Fruit fly (Drosophila melanogaster) whole organism, embryonic: ENCODE data around the gene Sulf1.

Source experiments
- Atf-2 ChIP-seq: fragments of 200-800 bp; sonication (Bioruptor generic); optimal IDR thresholded peaks from 2 replicates; lab custom pipeline; 2016; ENCODE audit warnings: missing biosample characterization, missing genetic modification characterization
- Atf3 ChIP-seq: fragments of 200-800 bp; sonication (Bioruptor generic); optimal IDR thresholded peaks from 3 replicates; lab custom pipeline; 2016; ENCODE audit warnings: missing biosample characterization, missing genetic modification characterization
- B-H2 ChIP-seq: fragments of 200-800 bp; sonication (Bioruptor generic); optimal IDR thresholded peaks from 2 replicates; lab custom pipeline; 2018; ENCODE audit warnings: missing biosample characterization, mild to moderate bottlenecking, missing genetic modification characterization
- CG10321 ChIP-seq: fragments of 200-800 bp; sonication (Bioruptor generic); IDR thresholded peaks from 2 replicates; pipeline ENCODE4 v1.3.6; 2022; ENCODE audit warnings: missing biosample characterization, missing genetic modification characterization
- CG10959 ChIP-seq: fragments of 200-800 bp; sonication (Bioruptor generic); IDR thresholded peaks from 2 replicates; pipeline ENCODE4 v1.3.6; 2022; ENCODE audit warnings: missing biosample characterization, missing genetic modification characterization
- CG11085 ChIP-seq: fragments of 200-800 bp; sonication (Bioruptor generic); IDR thresholded peaks from 2 replicates; pipeline ENCODE4 v1.3.6; 2022; ENCODE audit warnings: missing biosample characterization, missing genetic modification characterization
- CG11398 ChIP-seq: fragments of 200-800 bp; sonication (Bioruptor generic); optimal IDR thresholded peaks from 2 replicates; lab custom pipeline; 2016; ENCODE audit warnings: missing biosample characterization, missing genetic modification characterization
- CG12071 ChIP-seq: fragments of 200-800 bp; sonication (Bioruptor generic); optimal IDR thresholded peaks from 3 replicates; lab custom pipeline; 2018; ENCODE audit warnings: missing biosample characterization, mild to moderate bottlenecking, missing genetic modification characterization
- CG12744 ChIP-seq: fragments of 200-800 bp; sonication (Bioruptor generic); optimal IDR thresholded peaks from 2 replicates; lab custom pipeline; 2016; ENCODE audit warnings: missing biosample characterization, missing genetic modification characterization
- CG15514 ChIP-seq: fragments of 200-800 bp; sonication (Bioruptor generic); optimal IDR thresholded peaks from 3 replicates; lab custom pipeline; 2017; ENCODE audit warnings: missing biosample characterization, missing genetic modification characterization, mild to moderate bottlenecking, moderate library complexity, missing genetic modification reagents
- CG18262 ChIP-seq: fragments of 200-800 bp; optimal IDR thresholded peaks from 3 replicates; lab custom pipeline; 2019; ENCODE audit warnings: missing biosample characterization, mild to moderate bottlenecking, missing genetic modification characterization, moderate library complexity
- CG31224 ChIP-seq: fragments of 200-800 bp; sonication (Bioruptor generic); IDR thresholded peaks from 2 replicates; pipeline ENCODE4 v1.3.6; 2022; ENCODE audit warnings: missing biosample characterization, missing genetic modification characterization
- CG32767 ChIP-seq: fragments of 200-800 bp; sonication (Bioruptor generic); IDR thresholded peaks from 2 replicates; pipeline ENCODE4 v1.3.6; 2022; ENCODE audit warnings: missing biosample characterization, missing genetic modification characterization
- CG32772 ChIP-seq: fragments of 200-800 bp; sonication (Bioruptor generic); IDR thresholded peaks from 2 replicates; pipeline ENCODE4 v1.3.6; 2022; ENCODE audit warnings: missing biosample characterization, missing genetic modification characterization
- CG3281 ChIP-seq: fragments of 200-800 bp; sonication (Bioruptor generic); optimal IDR thresholded peaks from 3 replicates; lab custom pipeline; 2017; ENCODE audit warnings: missing biosample characterization, mild to moderate bottlenecking, missing genetic modification characterization
- CG3407 ChIP-seq: fragments of 200-800 bp; sonication (Bioruptor generic); optimal IDR thresholded peaks from 2 replicates; lab custom pipeline; 2018; ENCODE audit warnings: missing biosample characterization, mild to moderate bottlenecking, missing genetic modification characterization
- CG34376 ChIP-seq: fragments of 200-800 bp; sonication (Bioruptor generic); optimal IDR thresholded peaks from 2 replicates; lab custom pipeline; 2018; ENCODE audit warnings: missing biosample characterization, mild to moderate bottlenecking, missing genetic modification characterization
- CG3726 ChIP-seq: fragments of 200-800 bp; sonication (Bioruptor generic); IDR thresholded peaks from 3 replicates; pipeline ENCODE4, ENCODE4 v1.3.6; 2022; ENCODE audit warnings: missing biosample characterization, missing genetic modification characterization
- CG4328 ChIP-seq: fragments of 200-800 bp; sonication (Bioruptor generic); optimal IDR thresholded peaks from 3 replicates; lab custom pipeline; 2017; ENCODE audit warnings: missing biosample characterization, missing genetic modification reagents, missing genetic modification characterization
- CG4707 ChIP-seq: fragments of 200-800 bp; sonication (Bioruptor generic); optimal IDR thresholded peaks from 2 replicates; lab custom pipeline; 2018; ENCODE audit warnings: missing biosample characterization, mild to moderate bottlenecking, missing genetic modification characterization, moderate library complexity
- CG7987 ChIP-seq: fragments of 200-800 bp; sonication (Bioruptor generic); optimal IDR thresholded peaks from 2 replicates; lab custom pipeline; 2018; ENCODE audit warnings: missing biosample characterization, mild to moderate bottlenecking, missing genetic modification characterization, moderate library complexity
- CG8944 ChIP-seq: fragments of 200-800 bp; sonication (Bioruptor generic); optimal IDR thresholded peaks from 3 replicates; lab custom pipeline; 2016; ENCODE audit warnings: missing biosample characterization, missing genetic modification characterization
- Camta ChIP-seq: fragments of 200-800 bp; sonication (Bioruptor generic); optimal IDR thresholded peaks from 2 replicates; lab custom pipeline; 2016; ENCODE audit warnings: missing biosample characterization, missing genetic modification characterization
- Deaf1 ChIP-seq: fragments of 200-800 bp; optimal IDR thresholded peaks from 3 replicates; lab custom pipeline; 2019; ENCODE audit warnings: missing biosample characterization, mild to moderate bottlenecking, missing genetic modification characterization, moderate library complexity
- Fer3 ChIP-seq: fragments of 200-800 bp; sonication (Bioruptor generic); optimal IDR thresholded peaks from 2 replicates; lab custom pipeline; 2018; ENCODE audit warnings: missing biosample characterization, mild to moderate bottlenecking, missing genetic modification characterization, moderate library complexity
- HLH3B ChIP-seq: fragments of 200-800 bp; sonication (Bioruptor generic); IDR thresholded peaks from 2 replicates; pipeline ENCODE4 v1.3.6; 2022; ENCODE audit warnings: missing biosample characterization, missing genetic modification characterization
- Hey ChIP-seq: fragments of 200-800 bp; sonication (Bioruptor generic); optimal IDR thresholded peaks from 3 replicates; lab custom pipeline; 2018; ENCODE audit warnings: missing biosample characterization, mild to moderate bottlenecking, missing genetic modification characterization
- HmgZ ChIP-seq: fragments of 200-800 bp; sonication (Bioruptor generic); optimal IDR thresholded peaks from 2 replicates; lab custom pipeline; 2018; ENCODE audit warnings: missing biosample characterization, mild to moderate bottlenecking, missing genetic modification characterization
- Hr39 ChIP-seq: fragments of >200 bp; optimal IDR thresholded peaks from 2 replicates; lab custom pipeline; 2017
- PHDP ChIP-seq: fragments of 200-800 bp; sonication (Bioruptor generic); optimal IDR thresholded peaks from 3 replicates; lab custom pipeline; 2018; ENCODE audit warnings: missing biosample characterization, mild to moderate bottlenecking, missing genetic modification characterization, moderate library complexity
- Sin3A ChIP-seq: fragments of >200 bp; optimal IDR thresholded peaks from 2 replicates; lab custom pipeline; 2018
- Six4 ChIP-seq: fragments of 200-800 bp; sonication (Bioruptor generic); optimal IDR thresholded peaks from 2 replicates; lab custom pipeline; 2016; ENCODE audit warnings: missing biosample characterization, missing genetic modification characterization
- Spps ChIP-seq: fragments of 200-800 bp; sonication (Bioruptor generic); optimal IDR thresholded peaks from 2 replicates; lab custom pipeline; 2018; ENCODE audit warnings: missing biosample characterization, mild to moderate bottlenecking, missing genetic modification characterization
- YL-1 ChIP-seq: fragments of 200-800 bp; sonication (Bioruptor generic); optimal IDR thresholded peaks from 3 replicates; lab custom pipeline; 2017; ENCODE audit warnings: missing biosample characterization, mild to moderate bottlenecking, missing genetic modification characterization
- bcd ChIP-seq: fragments of 200-800 bp; sonication (Bioruptor generic); optimal IDR thresholded peaks from 2 replicates; lab custom pipeline; 2017; ENCODE audit warnings: missing biosample characterization, mild to moderate bottlenecking, missing genetic modification characterization
- crp ChIP-seq, 2 experiments: fragments of 200-800 bp; sonication (Bioruptor generic); optimal IDR thresholded peaks; 2 replicates in 1 of 2; 3 replicates in 1 of 2; lab custom pipeline; 2017; ENCODE audit warnings: missing biosample characterization in 2 of 2, missing genetic modification characterization in 2 of 2, mild to moderate bottlenecking in 1 of 2, moderate library complexity in 1 of 2
- dimm ChIP-seq: fragments of 200-800 bp; sonication (Bioruptor generic); IDR thresholded peaks from 2 replicates; pipeline ENCODE4 v1.3.6; 2022; ENCODE audit warnings: missing biosample characterization, missing genetic modification characterization
- dmrt11E ChIP-seq: fragments of 200-800 bp; sonication (Bioruptor generic); optimal IDR thresholded peaks from 3 replicates; lab custom pipeline; 2018; ENCODE audit warnings: missing biosample characterization, mild to moderate bottlenecking, missing genetic modification characterization, moderate library complexity
- dpn ChIP-seq, 2 experiments: fragments of 200-800 bp; sonication (Bioruptor generic); optimal IDR thresholded peaks; 3 replicates each; lab custom pipeline; 2016; ENCODE audit warnings: missing biosample characterization in 2 of 2, missing genetic modification characterization in 2 of 2
- ftz-f1 ChIP-seq: fragments of 200-800 bp; sonication (Bioruptor generic); optimal IDR thresholded peaks from 2 replicates; lab custom pipeline; 2016; ENCODE audit warnings: missing biosample characterization, missing genetic modification characterization
- hbn ChIP-seq: fragments of 200-800 bp; sonication (Bioruptor generic); IDR thresholded peaks from 2 replicates; pipeline ENCODE4 v1.3.6; 2022; ENCODE audit warnings: missing biosample characterization, missing genetic modification characterization; ENCODE audit not compliant: partially characterized antibody
- knrl ChIP-seq: fragments of 200-800 bp; sonication (Bioruptor generic); IDR thresholded peaks from 3 replicates; pipeline ENCODE4 v1.3.6; 2022; ENCODE audit warnings: missing biosample characterization, missing genetic modification characterization; ENCODE audit not compliant: partially characterized antibody
- lola ChIP-seq, 3 experiments: fragments of >200 bp in 2 of 3; fragments of 200-800 bp in 1 of 3; sonication (Bioruptor generic) in 1 of 3; optimal IDR thresholded peaks; 2 replicates each; lab custom pipeline; 2017 to 2019; ENCODE audit warnings: missing biosample characterization in 3 of 3, missing genetic modification characterization in 3 of 3, mild to moderate bottlenecking in 1 of 3, moderate library complexity in 1 of 3
- luna ChIP-seq: fragments of 200-800 bp; sonication (Bioruptor generic); optimal IDR thresholded peaks from 2 replicates; lab custom pipeline; 2016; ENCODE audit warnings: missing biosample characterization, missing genetic modification characterization
- p53 ChIP-seq: fragments of 200-800 bp; sonication (Bioruptor generic); optimal IDR thresholded peaks from 2 replicates; lab custom pipeline; 2016; ENCODE audit warnings: missing biosample characterization, missing genetic modification characterization
- pfk ChIP-seq: fragments of 200-800 bp; sonication (Bioruptor generic); optimal IDR thresholded peaks from 2 replicates; lab custom pipeline; 2018; ENCODE audit warnings: missing biosample characterization, mild to moderate bottlenecking, missing genetic modification characterization, moderate library complexity
- slbo ChIP-seq: fragments of 200-800 bp; sonication (Bioruptor generic); IDR thresholded peaks from 2 replicates; pipeline ENCODE4 v1.3.6; 2022; ENCODE audit warnings: missing biosample characterization, missing genetic modification characterization
- slou ChIP-seq: fragments of 200-800 bp; sonication (Bioruptor generic); optimal IDR thresholded peaks from 3 replicates; lab custom pipeline; 2016; ENCODE audit warnings: missing biosample characterization, missing genetic modification characterization
- tap ChIP-seq: fragments of 200-800 bp; optimal IDR thresholded peaks from 3 replicates; lab custom pipeline; 2019; ENCODE audit warnings: missing biosample characterization, mild to moderate bottlenecking, missing genetic modification characterization, moderate library complexity
- tna ChIP-seq: fragments of 200-800 bp; sonication (Bioruptor generic); IDR thresholded peaks from 2 replicates; pipeline ENCODE4 v1.3.6; 2022; ENCODE audit warnings: missing biosample characterization, missing genetic modification characterization; ENCODE audit not compliant: partially characterized antibody
- toy ChIP-seq: fragments of 200-800 bp; sonication (Bioruptor generic); IDR thresholded peaks from 2 replicates; pipeline ENCODE4 v1.3.6; 2022; ENCODE audit warnings: missing biosample characterization, missing genetic modification characterization

The Sulf1 gene

dm6 chr3R:16355393-16355943, 16.1 kb upstream of the Sulf1 start (continued):
- TF ChIP-seq toy (GFP tag; lab: Robert Waterston, UW) (peak; percentile 55; the same call in 1 of the 2 replicates), dpn (GFP tag; optimal IDR thresholded peaks at IDR 0.05; lab: Kevin White, UChicago) (peak; percentile 40 to 48), hbn (GFP tag; lab: Robert Waterston, UW) (no peak), HLH3B (0 out of 2 replicates have a peak, but pooled peaks have one; percentile 9), CG7987 (GFP tag; lab: Kevin White, UChicago) (peak; percentile 28), Atf3 (GFP tag; lab: Kevin White, UChicago) (no peak), CG18262 (tag; lab: Kevin White, UChicago) (no peak), slou (GFP tag; lab: Kevin White, UChicago) (no peak), Camta (no peak), slbo (GFP tag; lab: Robert Waterston, UW) (peak; percentile 83), CG15514 (GFP tag; lab: Kevin White, UChicago) (peak; percentile 30), lola (GFP tag; optimal IDR thresholded peaks at IDR 0.05; lab: Kevin White, UChicago) (no peak), Atf-2 (no peak), Hey (tag; lab: Kevin White, UChicago) (no peak), PHDP (tag; lab: Kevin White, UChicago) (peak; percentile 45), CG34376 (GFP tag; lab: Kevin White, UChicago) (peak; percentile 90), luna (GFP tag; lab: Kevin White, UChicago) (no peak), CG11398 (GFP tag; lab: Kevin White, UChicago) (no peak), CG10959 (GFP tag; lab: Robert Waterston, UW) (no peak), CG3726 (no peak), CG11085 (GFP tag; lab: Robert Waterston, UW) (peak; percentile 59; the same call in 1 of the 2 replicates), YL-1 (GFP tag; lab: Kevin White, UChicago) (no peak), CG31224 (GFP tag; lab: Robert Waterston, UW) (no peak), p53 (GFP tag; lab: Kevin White, UChicago) (no peak), bcd (GFP tag; lab: Kevin White, UChicago) (no peak), Sin3A (lab: Kevin White, UChicago) (no peak), tna (no peak), Six4 (GFP tag; lab: Kevin White, UChicago) (no peak), Deaf1 (no peak), knrl (GFP tag; lab: Robert Waterston, UW) (no peak), CG32772 (GFP tag; lab: Robert Waterston, UW) (no peak), CG3281 (GFP tag; lab: Kevin White, UChicago) (peak; percentile 65), ftz-f1 (GFP tag; lab: Kevin White, UChicago) (peak; percentile 95), tap (no peak), Spps (tag; lab: Kevin White, UChicago) (no peak), CG4707 (GFP tag; lab: Kevin White, UChicago) (no peak), CG12071 (GFP tag; lab: Kevin White, UChicago) (peak; percentile 47), CG3407 (no peak), CG12744 (GFP tag; lab: Kevin White, UChicago) (no peak), CG10321 (GFP tag; lab: Robert Waterston, UW) (no peak), dimm (GFP tag; lab: Robert Waterston, UW) (no peak), HmgZ (peak; percentile 65), CG8944 (GFP tag; lab: Kevin White, UChicago) (peak; percentile 26), B-H2 (GFP tag; lab: Kevin White, UChicago) (peak; percentile 40), Fer3 (tag; lab: Kevin White, UChicago) (peak; percentile 62), Hr39 (lab: Kevin White, UChicago) (no peak), pfk (GFP tag; lab: Kevin White, UChicago) (no peak), dmrt11E (tag; lab: Kevin White, UChicago) (no peak), crp (GFP tag; optimal IDR thresholded peaks at IDR 0.05; lab: Kevin White, UChicago) (no peak), CG32767 (GFP tag; lab: Robert Waterston, UW) (no peak), CG4328 (GFP tag; lab: Kevin White, UChicago) (peak; percentile 15)
